Worm (Caenorhabditis elegans): Measurements from ENCODE around the gene ugt-59.

DNA sequence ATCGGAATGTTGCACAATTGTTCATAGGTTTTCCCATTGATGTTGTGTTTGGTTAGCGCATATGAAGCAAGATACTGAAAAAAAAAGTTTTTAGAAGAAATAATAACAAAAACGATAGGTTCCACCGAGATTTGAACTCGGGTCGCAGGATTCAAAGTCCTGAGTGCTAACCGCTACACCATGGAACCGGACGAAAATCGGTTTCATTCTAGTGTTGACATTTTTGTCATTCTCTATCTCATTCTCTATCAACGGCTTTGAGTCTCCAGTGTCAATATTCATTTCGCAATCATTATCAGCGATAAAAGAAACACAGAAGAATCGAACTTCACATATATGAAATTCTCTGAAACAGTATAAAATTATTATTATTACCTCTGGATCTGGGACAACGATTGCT, 49.3 kb upstream of the ugt-59 start:
- TF ChIP-seq pqm-1 (tag; optimal IDR thresholded peaks at IDR 0.05) (no peak), ztf-16 (tag; optimal IDR thresholded peaks at IDR 0.05) (no peak), dmd-4 (tag; optimal IDR thresholded peaks at IDR 0.05; ENCODE audit: borderline replicate concordance) (no peak), fkh-10 (GFP tag; optimal IDR thresholded peaks at IDR 0.05) (no peak), unc-3 (GFP tag; conservative IDR thresholded peaks at IDR 0.05) (no peak), unc-3 (tag; optimal IDR thresholded peaks at IDR 0.05) (no peak), hlh-15 (tag; optimal IDR thresholded peaks at IDR 0.05) (no peak), ceh-18 (tag; optimal IDR thresholded peaks at IDR 0.05) (no peak), odd-2 (tag; optimal IDR thresholded peaks at IDR 0.05) (no peak)

Data from whole organism, late embryonic.